Fruit fly (Drosophila melanogaster) whole organism, embryonic: Measurements from ENCODE around the gene tipE.
A peak's percentile ranks its signal among the peaks of the same experiment; 100 is the strongest.

Experiments used
- Aef1 ChIP-seq: fragments of 200-800 bp; sonication (Bioruptor generic); IDR thresholded peaks from 3 replicates; pipeline ENCODE4 v1.3.6; 2022; ENCODE audit warnings: missing biosample characterization, missing genetic modification characterization
- BtbVII ChIP-seq: fragments of 200-800 bp; sonication (Bioruptor generic); optimal IDR thresholded peaks from 3 replicates; lab custom pipeline; 2017; ENCODE audit warnings: missing biosample characterization, mild to moderate bottlenecking, missing genetic modification characterization
- CG10366 ChIP-seq: fragments of 200-800 bp; sonication (Bioruptor generic); IDR thresholded peaks from 2 replicates; pipeline ENCODE4 v1.3.6; 2022; ENCODE audit warnings: missing biosample characterization, missing genetic modification characterization
- CG10565 ChIP-seq: fragments of 200-800 bp; sonication (Bioruptor generic); optimal IDR thresholded peaks from 3 replicates; lab custom pipeline; 2016; ENCODE audit warnings: missing biosample characterization, mild to moderate bottlenecking, missing genetic modification characterization
- CG11695 ChIP-seq: fragments of 200-800 bp; sonication (Bioruptor generic); IDR thresholded peaks from 3 replicates; pipeline ENCODE4 v1.3.6; 2022; ENCODE audit warnings: missing biosample characterization, missing genetic modification characterization
- CG11723 ChIP-seq: fragments of 200-800 bp; sonication (Bioruptor generic); optimal IDR thresholded peaks from 2 replicates; lab custom pipeline; 2017; ENCODE audit warnings: missing biosample characterization, mild to moderate bottlenecking, missing genetic modification characterization
- CG1233 ChIP-seq: fragments of 200-800 bp; sonication (Bioruptor generic); optimal IDR thresholded peaks from 4 replicates; lab custom pipeline; 2018; ENCODE audit warnings: missing biosample characterization, mild to moderate bottlenecking, missing genetic modification characterization
- CG12769 ChIP-seq: fragments of 200-800 bp; sonication (Bioruptor generic); optimal IDR thresholded peaks from 2 replicates; lab custom pipeline; 2019; ENCODE audit warnings: missing biosample characterization, mild to moderate bottlenecking, missing genetic modification characterization, moderate library complexity
- CG12942 ChIP-seq: fragments of 200-800 bp; sonication (Bioruptor generic); optimal IDR thresholded peaks from 3 replicates; lab custom pipeline; 2016; ENCODE audit warnings: missing biosample characterization, missing genetic modification characterization
- CG14667 ChIP-seq: fragments of 200-800 bp; sonication (Bioruptor generic); IDR thresholded peaks from 2 replicates; pipeline ENCODE4 v1.3.6; 2022; ENCODE audit warnings: missing biosample characterization, missing genetic modification characterization
- CG15269 ChIP-seq: fragments of 200-800 bp; sonication (Bioruptor generic); optimal IDR thresholded peaks from 2 replicates; lab custom pipeline; 2018; ENCODE audit warnings: missing biosample characterization, mild to moderate bottlenecking, missing genetic modification characterization, moderate library complexity
- CG1603 ChIP-seq: fragments of 200-800 bp; sonication (Bioruptor generic); optimal IDR thresholded peaks from 2 replicates; lab custom pipeline; 2019; ENCODE audit warnings: missing biosample characterization, mild to moderate bottlenecking, missing genetic modification characterization, moderate library complexity
- CG1647 ChIP-seq: fragments of 200-800 bp; sonication (Bioruptor generic); optimal IDR thresholded peaks from 3 replicates; lab custom pipeline; 2016; ENCODE audit warnings: missing biosample characterization, missing genetic modification characterization
- CG17568 ChIP-seq: fragments of 200-800 bp; sonication (Bioruptor generic); optimal IDR thresholded peaks from 2 replicates; lab custom pipeline; 2018; ENCODE audit warnings: missing biosample characterization, mild to moderate bottlenecking, missing genetic modification characterization, moderate library complexity
- CG17612 ChIP-seq: fragments of 200-800 bp; sonication (Bioruptor generic); IDR thresholded peaks from 2 replicates; pipeline ENCODE4 v1.3.6; 2022; ENCODE audit warnings: missing biosample characterization, missing genetic modification characterization
- CG18619 ChIP-seq: fragments of 200-800 bp; sonication (Bioruptor generic); optimal IDR thresholded peaks from 3 replicates; lab custom pipeline; 2017; ENCODE audit warnings: missing biosample characterization, mild to moderate bottlenecking, missing genetic modification characterization
- CG2199 ChIP-seq: fragments of 200-800 bp; sonication (Bioruptor generic); IDR thresholded peaks from 3 replicates; pipeline ENCODE4 v1.3.6; 2022; ENCODE audit warnings: missing biosample characterization, missing genetic modification characterization
- CG30431 ChIP-seq: fragments of 200-800 bp; sonication (Bioruptor generic); optimal IDR thresholded peaks from 2 replicates; lab custom pipeline; 2017; ENCODE audit warnings: missing biosample characterization, missing genetic modification characterization
- CG31441 ChIP-seq: fragments of 200-800 bp; sonication (Bioruptor generic); IDR thresholded peaks from 2 replicates; pipeline ENCODE4 v1.3.6; 2022; ENCODE audit warnings: missing biosample characterization, missing genetic modification characterization
- CG4328 ChIP-seq: fragments of 200-800 bp; sonication (Bioruptor generic); optimal IDR thresholded peaks from 3 replicates; lab custom pipeline; 2017; ENCODE audit warnings: missing biosample characterization, missing genetic modification reagents, missing genetic modification characterization
- CG4360 ChIP-seq: fragments of 200-800 bp; sonication (Bioruptor generic); IDR thresholded peaks from 2 replicates; pipeline ENCODE4 v1.3.6; 2022; ENCODE audit warnings: missing biosample characterization, missing genetic modification characterization
- CG7928 ChIP-seq: fragments of 200-800 bp; sonication (Bioruptor generic); optimal IDR thresholded peaks from 2 replicates; lab custom pipeline; 2017; ENCODE audit warnings: missing biosample characterization, mild to moderate bottlenecking, missing genetic modification characterization
- CG8359 ChIP-seq: fragments of 200-800 bp; sonication (Bioruptor generic); optimal IDR thresholded peaks from 2 replicates; lab custom pipeline; 2017; ENCODE audit warnings: missing biosample characterization, mild to moderate bottlenecking, missing genetic modification characterization, borderline replicate concordance
- CG8765 ChIP-seq: fragments of 200-800 bp; sonication (Bioruptor generic); IDR thresholded peaks from 2 replicates; pipeline ENCODE4 v1.3.6; 2022; ENCODE audit warnings: missing biosample characterization, missing genetic modification characterization
- CG9727 ChIP-seq: fragments of 200-800 bp; sonication (Bioruptor generic); optimal IDR thresholded peaks from 3 replicates; lab custom pipeline; 2017; ENCODE audit warnings: missing biosample characterization, mild to moderate bottlenecking, missing genetic modification characterization
- Doc2 ChIP-seq: fragments of 200-800 bp; sonication (Bioruptor generic); IDR thresholded peaks from 2 replicates; pipeline ENCODE4 v1.3.6; 2022; ENCODE audit warnings: missing biosample characterization, missing genetic modification characterization
- Drgx ChIP-seq: fragments of 200-800 bp; sonication (Bioruptor generic); IDR thresholded peaks from 2 replicates; pipeline ENCODE4 v1.3.6; 2022; ENCODE audit warnings: missing biosample characterization, missing genetic modification characterization
- HLHmδ ChIP-seq: fragments of 200-800 bp; sonication (Bioruptor generic); optimal IDR thresholded peaks from 2 replicates; lab custom pipeline; 2018; ENCODE audit warnings: missing biosample characterization, mild to moderate bottlenecking, missing genetic modification characterization, moderate library complexity
- Hand ChIP-seq: fragments of 200-800 bp; sonication (Bioruptor generic); optimal IDR thresholded peaks from 2 replicates; lab custom pipeline; 2017; ENCODE audit warnings: mild to moderate bottlenecking, missing biosample characterization, missing genetic modification reagents, missing genetic modification characterization
- Oli ChIP-seq: fragments of 200-800 bp; sonication (Bioruptor generic); optimal IDR thresholded peaks from 2 replicates; lab custom pipeline; 2018; ENCODE audit warnings: missing biosample characterization, mild to moderate bottlenecking, missing genetic modification characterization, moderate library complexity
- PHDP ChIP-seq: fragments of 200-800 bp; sonication (Bioruptor generic); optimal IDR thresholded peaks from 3 replicates; lab custom pipeline; 2018; ENCODE audit warnings: missing biosample characterization, mild to moderate bottlenecking, missing genetic modification characterization, moderate library complexity
- Six4 ChIP-seq: fragments of 200-800 bp; sonication (Bioruptor generic); optimal IDR thresholded peaks from 2 replicates; lab custom pipeline; 2016; ENCODE audit warnings: missing biosample characterization, missing genetic modification characterization
- Sox100B ChIP-seq: fragments of 200-800 bp; sonication (Bioruptor generic); optimal IDR thresholded peaks from 3 replicates; lab custom pipeline; 2018; ENCODE audit warnings: missing biosample characterization, mild to moderate bottlenecking, missing genetic modification characterization
- Ssrp ChIP-seq: fragments of 200-800 bp; sonication (Bioruptor generic); optimal IDR thresholded peaks from 2 replicates; lab custom pipeline; 2018; ENCODE audit warnings: missing biosample characterization, mild to moderate bottlenecking, missing genetic modification characterization, moderate library complexity
- TFAM ChIP-seq: fragments of 200-800 bp; sonication (Bioruptor generic); optimal IDR thresholded peaks from 2 replicates; lab custom pipeline; 2017; ENCODE audit warnings: missing biosample characterization, missing genetic modification characterization, inconsistent platforms
- Taf1 ChIP-seq: fragments of 200-800 bp; sonication (Bioruptor generic); IDR thresholded peaks from 2 replicates; pipeline ENCODE4 v1.3.6; 2022; ENCODE audit warnings: missing biosample characterization, missing genetic modification characterization
- Tbp ChIP-seq: fragments of >200 bp; optimal IDR thresholded peaks from 2 replicates; lab custom pipeline; 2018; ENCODE audit warnings: missing biosample characterization, missing genetic modification characterization
- bcd ChIP-seq: fragments of 200-800 bp; sonication (Bioruptor generic); optimal IDR thresholded peaks from 2 replicates; lab custom pipeline; 2017; ENCODE audit warnings: missing biosample characterization, mild to moderate bottlenecking, missing genetic modification characterization
- caup ChIP-seq: fragments of 200-800 bp; sonication (Bioruptor generic); optimal IDR thresholded peaks from 3 replicates; lab custom pipeline; 2017; ENCODE audit warnings: missing biosample characterization, mild to moderate bottlenecking, missing genetic modification characterization, moderate library complexity; ENCODE audit not compliant: severe bottlenecking
- corto ChIP-seq: fragments of 200-800 bp; sonication (Bioruptor generic); optimal IDR thresholded peaks from 2 replicates; lab custom pipeline; 2016; ENCODE audit warnings: missing biosample characterization, mild to moderate bottlenecking, missing genetic modification characterization, moderate library complexity
- eve ChIP-seq, 2 experiments: fragments of >200 bp; optimal IDR thresholded peaks; 2 replicates each; lab custom pipeline; 2017; ENCODE audit warnings: missing biosample characterization in 2 of 2, missing genetic modification characterization in 2 of 2
- kah ChIP-seq: fragments of 200-800 bp; sonication (Bioruptor generic); optimal IDR thresholded peaks from 2 replicates; lab custom pipeline; 2018; ENCODE audit warnings: missing biosample characterization, mild to moderate bottlenecking, missing genetic modification characterization
- kay ChIP-seq: fragments of 200-800 bp; sonication (Bioruptor generic); optimal IDR thresholded peaks from 2 replicates; lab custom pipeline; 2016; ENCODE audit warnings: missing biosample characterization, missing genetic modification characterization
- mirr ChIP-seq: fragments of 200-800 bp; sonication (Bioruptor generic); optimal IDR thresholded peaks from 3 replicates; lab custom pipeline; 2018; ENCODE audit warnings: missing biosample characterization, mild to moderate bottlenecking, missing genetic modification characterization
- nmo ChIP-seq: fragments of 200-800 bp; sonication (Bioruptor generic); optimal IDR thresholded peaks from 2 replicates; lab custom pipeline; 2018; ENCODE audit warnings: missing biosample characterization, mild to moderate bottlenecking, missing genetic modification characterization, moderate library complexity
- phol ChIP-seq: fragments of 200-800 bp; sonication (Bioruptor generic); optimal IDR thresholded peaks from 3 replicates; lab custom pipeline; 2018; ENCODE audit warnings: missing biosample characterization, mild to moderate bottlenecking, missing genetic modification characterization, moderate library complexity
- pros ChIP-seq: fragments of 200-800 bp; sonication (Bioruptor generic); optimal IDR thresholded peaks from 3 replicates; lab custom pipeline; 2019; ENCODE audit warnings: missing biosample characterization, mild to moderate bottlenecking, missing genetic modification characterization, moderate library complexity
- ranshi ChIP-seq: fragments of 200-800 bp; sonication (Bioruptor generic); IDR thresholded peaks from 2 replicates; pipeline ENCODE4 v1.3.6; 2022; ENCODE audit warnings: missing biosample characterization, missing genetic modification characterization
- tgo ChIP-seq: fragments of 200-800 bp; sonication (Bioruptor generic); IDR thresholded peaks from 3 replicates; pipeline ENCODE4 v1.3.6; 2022; ENCODE audit warnings: missing biosample characterization, missing genetic modification characterization
- tx ChIP-seq: fragments of 200-800 bp; sonication (Bioruptor generic); optimal IDR thresholded peaks from 2 replicates; lab custom pipeline; 2016; ENCODE audit warnings: missing biosample characterization, missing genetic modification characterization
- zfh2 ChIP-seq: fragments of 200-800 bp; sonication (Bioruptor generic); optimal IDR thresholded peaks from 2 replicates; lab custom pipeline; 2016; ENCODE audit warnings: missing biosample characterization, missing genetic modification characterization

The tipE gene

DNA sequence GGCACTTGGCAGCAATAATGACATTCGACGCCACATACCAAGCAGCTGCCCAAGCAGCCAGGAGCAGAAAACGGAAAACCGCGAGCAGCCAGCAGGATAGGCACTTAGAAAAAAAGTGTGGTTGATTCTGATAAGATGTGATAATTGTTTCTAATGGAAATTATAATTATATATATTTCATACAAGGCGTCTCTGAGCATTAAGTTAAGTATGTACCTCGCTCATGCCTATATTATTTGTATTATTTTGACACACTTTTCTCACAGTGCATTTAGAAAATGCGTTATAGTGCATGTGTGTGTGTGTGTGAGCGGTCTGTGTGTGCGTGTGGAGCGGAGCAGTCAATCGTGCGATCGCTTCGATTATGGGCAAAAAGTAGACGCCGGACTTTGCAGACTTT lies 29.9 kb upstream of the tipE start (continued):
- TF ChIP-seq CG14667 (GFP tag; lab: Robert Waterston, UW): no peak
- no peak for TF ChIP-seq PHDP (tag; lab: Kevin White, UChicago)
- TF ChIP-seq TFAM (GFP tag; lab: Kevin White, UChicago): no peak
- no peak for TF ChIP-seq Hand (GFP tag; lab: Kevin White, UChicago)
- peak; percentile 44 for TF ChIP-seq CG30431
- TF ChIP-seq CG4328 (GFP tag; lab: Kevin White, UChicago): no peak
- no peak for TF ChIP-seq Sox100B
- no peak for TF ChIP-seq CG11723 (GFP tag; lab: Kevin White, UChicago)
- TF ChIP-seq Aef1 (GFP tag; lab: Robert Waterston, UW): no peak
- TF ChIP-seq Doc2 (GFP tag; lab: Robert Waterston, UW): no peak
- TF ChIP-seq Drgx (GFP tag; lab: Robert Waterston, UW): no peak; the same call in 1 of the 2 replicates
- TF ChIP-seq Six4: no peak
- no peak for TF ChIP-seq CG17568 (GFP tag; lab: Kevin White, UChicago)
- TF ChIP-seq CG17612 (GFP tag; lab: Robert Waterston, UW): no peak
- TF ChIP-seq corto: peak; percentile 44
- no peak for TF ChIP-seq CG8359 (GFP tag; lab: Kevin White, UChicago)
- TF ChIP-seq CG10565: no peak
- TF ChIP-seq CG1647: no peak
- no peak for TF ChIP-seq Taf1
- TF ChIP-seq CG15269 (tag; lab: Kevin White, UChicago): no peak
- TF ChIP-seq CG12942 (GFP tag; lab: Kevin White, UChicago): no peak
- no peak for TF ChIP-seq ranshi (GFP tag; lab: Robert Waterston, UW)
- TF ChIP-seq CG18619 (GFP tag; lab: Kevin White, UChicago): no peak
- TF ChIP-seq eve (GFP tag; optimal IDR thresholded peaks at IDR 0.05; lab: Kevin White, UChicago): peak in 1 of 2 experiments; percentile 17
- TF ChIP-seq mirr (GFP tag; lab: Kevin White, UChicago): no peak
- peak; percentile 68 for TF ChIP-seq CG9727 (GFP tag; lab: Kevin White, UChicago)
- 0 out of 2 replicates have a peak, but pooled peaks have one; percentile 12 for TF ChIP-seq CG10366 (GFP tag; lab: Robert Waterston, UW)
- TF ChIP-seq caup (GFP tag; lab: Kevin White, UChicago): no peak
- TF ChIP-seq phol (tag; lab: Kevin White, UChicago): peak; percentile 44
- TF ChIP-seq HLHmδ (GFP tag; lab: Kevin White, UChicago): no peak
- no peak for TF ChIP-seq BtbVII
- no peak for TF ChIP-seq CG2199 (GFP tag; lab: Robert Waterston, UW)
- TF ChIP-seq CG8765 (GFP tag; lab: Robert Waterston, UW): peak; percentile 66; the same call in 1 of the 2 replicates
- no peak for TF ChIP-seq CG12769 (tag; lab: Kevin White, UChicago)
- peak; percentile 13 for TF ChIP-seq Oli (tag; lab: Kevin White, UChicago)
- TF ChIP-seq zfh2 (GFP tag; lab: Kevin White, UChicago): no peak
- TF ChIP-seq CG1233: no peak
- no peak for TF ChIP-seq pros (GFP tag; lab: Kevin White, UChicago)
- no peak for TF ChIP-seq bcd (GFP tag; lab: Kevin White, UChicago)
- TF ChIP-seq tgo (GFP tag; lab: Robert Waterston, UW): no peak
- no peak for TF ChIP-seq Tbp (GFP tag; lab: Kevin White, UChicago)
- no peak for TF ChIP-seq CG1603 (tag; lab: Kevin White, UChicago)
- no peak for TF ChIP-seq CG4360 (GFP tag; lab: Robert Waterston, UW)
- no peak for TF ChIP-seq kah (GFP tag; lab: Kevin White, UChicago)
- no peak for TF ChIP-seq CG31441
- TF ChIP-seq tx (GFP tag; lab: Kevin White, UChicago): no peak
- peak; percentile 38 for TF ChIP-seq nmo (GFP tag; lab: Kevin White, UChicago)
- peak; percentile 3 for TF ChIP-seq Ssrp (tag; lab: Kevin White, UChicago)
- no peak for TF ChIP-seq kay (GFP tag; lab: Kevin White, UChicago)
- no peak for TF ChIP-seq CG7928 (GFP tag; lab: Kevin White, UChicago)
- TF ChIP-seq CG11695: 0 out of 3 replicates have a peak, but pooled peaks have one; percentile 14
